ENCODE assay signal across 1 fruit fly cellular context in genomic region chr3R:24654770-24655322, dm6.
TF ChIP-seq lines count a peak whose summit lies in the region.

Gene CG31125, minus strand, starts transcription at chr3R:24654820.
Gene CG6695, plus strand, starts transcription at chr3R:24655160.

TF ChIP-seq in whole organism, embryonic, 481 proteins besides CTCF, POLR2A, EP300 and RAD21 (continued from another document and continues in another):
- TF ChIP-seq CG17361 (GFP tag; IDR thresholded peaks at IDR 0.05; lab: Robert Waterston, UW), result no peak; the same call in 1 of the 3 replicates
- TF ChIP-seq Kr (GFP tag; optimal IDR thresholded peaks at IDR 0.05; lab: Kevin White, UChicago), result no peak
- no peak for TF ChIP-seq croc (GFP tag; conservative IDR thresholded peaks at IDR 0.05; lab: Robert Waterston, UW)
- peak; percentile 62 for TF ChIP-seq Camta (GFP tag; optimal IDR thresholded peaks at IDR 0.05; lab: Kevin White, UChicago)
- peak; percentile 24 for TF ChIP-seq CG4424 (GFP tag; optimal IDR thresholded peaks at IDR 0.05; lab: Kevin White, UChicago)
- peak; percentile 24 for TF ChIP-seq CG1233 (GFP tag; optimal IDR thresholded peaks at IDR 0.05; lab: Kevin White, UChicago)
- no peak for TF ChIP-seq jigr1 (GFP tag; IDR thresholded peaks at IDR 0.05; lab: Robert Waterston, UW)
- no peak for TF ChIP-seq CG9876 (GFP tag; optimal IDR thresholded peaks at IDR 0.05; lab: Kevin White, UChicago)
- TF ChIP-seq sens-2 (GFP tag; IDR thresholded peaks at IDR 0.05; lab: Robert Waterston, UW), result no peak
- TF ChIP-seq CG9797 (GFP tag; optimal IDR thresholded peaks at IDR 0.05; lab: Kevin White, UChicago), result peak; percentile 93
- TF ChIP-seq CG7987 (GFP tag; optimal IDR thresholded peaks at IDR 0.05; lab: Kevin White, UChicago), result no peak
- TF ChIP-seq yki (optimal IDR thresholded peaks at IDR 0.05; lab: Kevin White, UChicago), result no peak
- peak; percentile 5 for TF ChIP-seq NfI (GFP tag; optimal IDR thresholded peaks at IDR 0.05; lab: Kevin White, UChicago)
- no peak for TF ChIP-seq org-1 (GFP tag; optimal IDR thresholded peaks at IDR 0.05; lab: Kevin White, UChicago)
- TF ChIP-seq unc-4 (GFP tag; IDR thresholded peaks at IDR 0.05; lab: Robert Waterston, UW; ENCODE audit: partially characterized antibody), result peak; percentile 86
- no peak for TF ChIP-seq Spps (tag; optimal IDR thresholded peaks at IDR 0.05; lab: Kevin White, UChicago)
- no peak for TF ChIP-seq toy (GFP tag; IDR thresholded peaks at IDR 0.05; lab: Robert Waterston, UW)
- TF ChIP-seq Fer2 (tag; optimal IDR thresholded peaks at IDR 0.05; lab: Kevin White, UChicago), result peak; percentile 2
- peak; percentile 66; the same call in 1 of the 2 replicates for TF ChIP-seq ato (GFP tag; IDR thresholded peaks at IDR 0.05; lab: Robert Waterston, UW; ENCODE audit: partially characterized antibody)
- no peak for TF ChIP-seq dati (GFP tag; IDR thresholded peaks at IDR 0.05; lab: Robert Waterston, UW)
- peak; percentile 98 for TF ChIP-seq ewg (GFP tag; optimal IDR thresholded peaks at IDR 0.05; lab: Kevin White, UChicago)
- no peak for TF ChIP-seq usp (GFP tag; optimal IDR thresholded peaks at IDR 0.05; lab: Kevin White, UChicago)
- TF ChIP-seq slou (GFP tag; optimal IDR thresholded peaks at IDR 0.05; lab: Kevin White, UChicago), result no peak
- TF ChIP-seq CkIIα-i1 (GFP tag; IDR thresholded peaks at IDR 0.05; lab: Robert Waterston, UW), result no peak
- TF ChIP-seq B-H1 (GFP tag; IDR thresholded peaks at IDR 0.05; lab: Robert Waterston, UW), result no peak
- peak; percentile 43; the same call in 1 of the 2 replicates for TF ChIP-seq lmd (GFP tag; IDR thresholded peaks at IDR 0.05; lab: Robert Waterston, UW)
- TF ChIP-seq CG6854 (GFP tag; optimal IDR thresholded peaks at IDR 0.05; lab: Kevin White, UChicago), result no peak
- no peak for TF ChIP-seq CG5180 (GFP tag; optimal IDR thresholded peaks at IDR 0.05; lab: Kevin White, UChicago)
- TF ChIP-seq Hr78 (GFP tag; optimal IDR thresholded peaks at IDR 0.05; lab: Kevin White, UChicago), result no peak
- no peak for TF ChIP-seq gce (GFP tag; IDR thresholded peaks at IDR 0.05; lab: Robert Waterston, UW)
- TF ChIP-seq CG31441 (GFP tag; IDR thresholded peaks at IDR 0.05; lab: Robert Waterston, UW), result no peak
- TF ChIP-seq CG2120 (GFP tag; optimal IDR thresholded peaks at IDR 0.05; lab: Kevin White, UChicago), result peak; percentile 81
- TF ChIP-seq fd3F (GFP tag; optimal IDR thresholded peaks at IDR 0.05; lab: Kevin White, UChicago), result no peak
- TF ChIP-seq shn (GFP tag; optimal IDR thresholded peaks at IDR 0.05; lab: Kevin White, UChicago), result peak; percentile 74
- TF ChIP-seq CG12391 (tag; optimal IDR thresholded peaks at IDR 0.05; lab: Kevin White, UChicago), result peak; percentile 64
- TF ChIP-seq emc (GFP tag; optimal IDR thresholded peaks at IDR 0.05; lab: Kevin White, UChicago), result no peak
- TF ChIP-seq CG3838 (GFP tag; optimal IDR thresholded peaks at IDR 0.05; lab: Kevin White, UChicago), result no peak
- peak; percentile 78 for TF ChIP-seq mam (GFP tag; optimal IDR thresholded peaks at IDR 0.05; lab: Kevin White, UChicago)
- TF ChIP-seq btn (GFP tag; optimal IDR thresholded peaks at IDR 0.05; lab: Kevin White, UChicago), result no peak
- no peak for TF ChIP-seq Lpt (GFP tag; optimal IDR thresholded peaks at IDR 0.05; lab: Kevin White, UChicago)
- no peak for TF ChIP-seq crc (GFP tag; optimal IDR thresholded peaks at IDR 0.05; lab: Kevin White, UChicago)
- TF ChIP-seq Rfx (GFP tag; IDR thresholded peaks at IDR 0.05; lab: Robert Waterston, UW), result peak; percentile 75
- TF ChIP-seq CrebB (tag; optimal IDR thresholded peaks at IDR 0.05; lab: Kevin White, UChicago), result peak; percentile 23
- no peak for TF ChIP-seq D (optimal IDR thresholded peaks at IDR 0.05; lab: Kevin White, UChicago)
- TF ChIP-seq D (GFP tag; optimal IDR thresholded peaks at IDR 0.05; lab: Kevin White, UChicago), result no peak
- peak; percentile 61; the same call in 1 of the 3 replicates for TF ChIP-seq CG34422 (GFP tag; IDR thresholded peaks at IDR 0.05; lab: Robert Waterston, UW)
- TF ChIP-seq CG2129 (GFP tag; IDR thresholded peaks at IDR 0.05; lab: Robert Waterston, UW; ENCODE audit: partially characterized antibody), result peak; percentile 55; the same call in 1 of the 2 replicates
- peak; percentile 28 for TF ChIP-seq nerfin-1 (tag; optimal IDR thresholded peaks at IDR 0.05; lab: Kevin White, UChicago)
- no peak for TF ChIP-seq aop (GFP tag; IDR thresholded peaks at IDR 0.05; lab: Robert Waterston, UW)
- no peak for TF ChIP-seq CG8290 (GFP tag; optimal IDR thresholded peaks at IDR 0.05; lab: Kevin White, UChicago)
- no peak for TF ChIP-seq CG8290 (tag; optimal IDR thresholded peaks at IDR 0.05; lab: Kevin White, UChicago)
- no peak for TF ChIP-seq sc (optimal IDR thresholded peaks at IDR 0.05; lab: Kevin White, UChicago)
- TF ChIP-seq sc (GFP tag; optimal IDR thresholded peaks at IDR 0.05; lab: Kevin White, UChicago), result no peak
- TF ChIP-seq Fer1 (GFP tag; optimal IDR thresholded peaks at IDR 0.05; lab: Kevin White, UChicago), result peak; percentile 45
- no peak for TF ChIP-seq CG12071 (GFP tag; optimal IDR thresholded peaks at IDR 0.05; lab: Kevin White, UChicago)
- TF ChIP-seq Side (GFP tag; optimal IDR thresholded peaks at IDR 0.05; lab: Kevin White, UChicago), result peak; percentile 61
- no peak for TF ChIP-seq otp (GFP tag; IDR thresholded peaks at IDR 0.05; lab: Robert Waterston, UW)
- no peak for TF ChIP-seq CG17568 (GFP tag; optimal IDR thresholded peaks at IDR 0.05; lab: Kevin White, UChicago)
- peak; percentile 23 for TF ChIP-seq Chrac-16 (GFP tag; optimal IDR thresholded peaks at IDR 0.05; lab: Kevin White, UChicago)
- 0 out of 2 replicates have a peak, but pooled peaks have one; percentile 8 for TF ChIP-seq CG14667 (GFP tag; IDR thresholded peaks at IDR 0.05; lab: Robert Waterston, UW)
- TF ChIP-seq Gug (GFP tag; IDR thresholded peaks at IDR 0.05; lab: Robert Waterston, UW), result peak; percentile 60; the same call in 2 of the 4 replicates
- TF ChIP-seq CG8388 (GFP tag; optimal IDR thresholded peaks at IDR 0.05; lab: Kevin White, UChicago), result peak; percentile 12
- TF ChIP-seq CG8924 (tag; optimal IDR thresholded peaks at IDR 0.05; lab: Kevin White, UChicago), result peak; percentile 30
- peak; percentile 27 for TF ChIP-seq caup (GFP tag; optimal IDR thresholded peaks at IDR 0.05; lab: Kevin White, UChicago; ENCODE audit: severe bottlenecking)
- TF ChIP-seq HLH54F (GFP tag; optimal IDR thresholded peaks at IDR 0.05; lab: Kevin White, UChicago), result peak; percentile 60
- TF ChIP-seq CG31365 (tag; optimal IDR thresholded peaks at IDR 0.05; lab: Kevin White, UChicago), result no peak
- TF ChIP-seq repo (GFP tag; optimal IDR thresholded peaks at IDR 0.05; lab: Kevin White, UChicago), result peak; percentile 23
- TF ChIP-seq CG12104 (GFP tag; optimal IDR thresholded peaks at IDR 0.05; lab: Kevin White, UChicago), result peak; percentile 22
- no peak for TF ChIP-seq Hey (tag; optimal IDR thresholded peaks at IDR 0.05; lab: Kevin White, UChicago)
- no peak for TF ChIP-seq corto (GFP tag; optimal IDR thresholded peaks at IDR 0.05; lab: Kevin White, UChicago)
- no peak for TF ChIP-seq ac (GFP tag; optimal IDR thresholded peaks at IDR 0.05; lab: Kevin White, UChicago)
- TF ChIP-seq Ptx1 (GFP tag; IDR thresholded peaks at IDR 0.05; lab: Robert Waterston, UW), result peak; percentile 53
- no peak for TF ChIP-seq CG14965 (GFP tag; optimal IDR thresholded peaks at IDR 0.05; lab: Kevin White, UChicago; ENCODE audit: borderline replicate concordance)
- TF ChIP-seq wek (GFP tag; optimal IDR thresholded peaks at IDR 0.05; lab: Kevin White, UChicago), result peak; percentile 97
- no peak for TF ChIP-seq CG12769 (tag; optimal IDR thresholded peaks at IDR 0.05; lab: Kevin White, UChicago)
- TF ChIP-seq Bteb2 (GFP tag; optimal IDR thresholded peaks at IDR 0.05; lab: Kevin White, UChicago), result peak; percentile 41
- TF ChIP-seq CG4360 (GFP tag; IDR thresholded peaks at IDR 0.05; lab: Robert Waterston, UW), result no peak
- TF ChIP-seq az2 (GFP tag; optimal IDR thresholded peaks at IDR 0.05; lab: Kevin White, UChicago), result peak; percentile 37
- TF ChIP-seq Mes4 (GFP tag; optimal IDR thresholded peaks at IDR 0.05; lab: Kevin White, UChicago), result peak; percentile 0
- TF ChIP-seq chif (GFP tag; optimal IDR thresholded peaks at IDR 0.05; lab: Kevin White, UChicago), result peak; percentile 44 to 65
- no peak for TF ChIP-seq CG15073 (GFP tag; optimal IDR thresholded peaks at IDR 0.05; lab: Kevin White, UChicago)
- TF ChIP-seq cato (GFP tag; optimal IDR thresholded peaks at IDR 0.05; lab: Kevin White, UChicago; ENCODE audit: borderline replicate concordance), result no peak
- TF ChIP-seq Sox102F (GFP tag; optimal IDR thresholded peaks at IDR 0.05; lab: Kevin White, UChicago), result no peak
- TF ChIP-seq Vsx1 (GFP tag; optimal IDR thresholded peaks at IDR 0.05; lab: Kevin White, UChicago), result no peak
- TF ChIP-seq Aef1 (GFP tag; IDR thresholded peaks at IDR 0.05; lab: Robert Waterston, UW), result no peak; the same call in 2 of the 3 replicates
- TF ChIP-seq tll (GFP tag; optimal IDR thresholded peaks at IDR 0.05; lab: Kevin White, UChicago), result peak; percentile 44
- TF ChIP-seq zen2 (GFP tag; IDR thresholded peaks at IDR 0.05; lab: Robert Waterston, UW; ENCODE audit: partially characterized antibody), result peak; percentile 46; the same call in 1 of the 3 replicates
- TF ChIP-seq Drgx (GFP tag; IDR thresholded peaks at IDR 0.05; lab: Robert Waterston, UW), result no peak
- no peak for TF ChIP-seq Meics (GFP tag; optimal IDR thresholded peaks at IDR 0.05; lab: Kevin White, UChicago)
- TF ChIP-seq B-H2 (GFP tag; optimal IDR thresholded peaks at IDR 0.05; lab: Kevin White, UChicago), result peak; percentile 63
- peak; percentile 46 for TF ChIP-seq Nf-YC (tag; optimal IDR thresholded peaks at IDR 0.05; lab: Kevin White, UChicago)
- TF ChIP-seq CG34376 (GFP tag; optimal IDR thresholded peaks at IDR 0.05; lab: Kevin White, UChicago), result peak; percentile 25
- TF ChIP-seq pfk (GFP tag; optimal IDR thresholded peaks at IDR 0.05; lab: Kevin White, UChicago), result no peak
- TF ChIP-seq row (GFP tag; IDR thresholded peaks at IDR 0.05; lab: Robert Waterston, UW), result peak; percentile 70
- TF ChIP-seq knrl (GFP tag; IDR thresholded peaks at IDR 0.05; lab: Robert Waterston, UW; ENCODE audit: partially characterized antibody), result peak; percentile 85
- no peak for TF ChIP-seq Tbp (GFP tag; optimal IDR thresholded peaks at IDR 0.05; lab: Kevin White, UChicago)
- no peak for TF ChIP-seq gt (GFP tag; IDR thresholded peaks at IDR 0.05; lab: Robert Waterston, UW)
- TF ChIP-seq gcm2 (GFP tag; optimal IDR thresholded peaks at IDR 0.05; lab: Kevin White, UChicago), result no peak
- TF ChIP-seq fu2 (GFP tag; optimal IDR thresholded peaks at IDR 0.05; lab: Kevin White, UChicago), result peak; percentile 67
- peak; percentile 65 to 67 for TF ChIP-seq dpn (GFP tag; optimal IDR thresholded peaks at IDR 0.05; lab: Kevin White, UChicago)
- no peak for TF ChIP-seq CG7372 (GFP tag; IDR thresholded peaks at IDR 0.05; lab: Robert Waterston, UW)
- peak; percentile 94 for TF ChIP-seq CG2116 (GFP tag; optimal IDR thresholded peaks at IDR 0.05; lab: Kevin White, UChicago)
- TF ChIP-seq CG11504 (tag; optimal IDR thresholded peaks at IDR 0.05; lab: Kevin White, UChicago), result no peak
- peak; percentile 82 for TF ChIP-seq Dll (GFP tag; IDR thresholded peaks at IDR 0.05; lab: Robert Waterston, UW; ENCODE audit: partially characterized antibody)
- TF ChIP-seq Hmx (GFP tag; optimal IDR thresholded peaks at IDR 0.05; lab: Kevin White, UChicago), result no peak
- TF ChIP-seq CG13894 (tag; optimal IDR thresholded peaks at IDR 0.05; lab: Kevin White, UChicago), result no peak
- peak; percentile 76 for TF ChIP-seq gfzf (GFP tag; optimal IDR thresholded peaks at IDR 0.05; lab: Kevin White, UChicago)
- peak; percentile 82 for TF ChIP-seq phol (tag; optimal IDR thresholded peaks at IDR 0.05; lab: Kevin White, UChicago)
- no peak for TF ChIP-seq klu (GFP tag; IDR thresholded peaks at IDR 0.05; lab: Robert Waterston, UW)
- peak; percentile 8 for TF ChIP-seq CG16815 (GFP tag; optimal IDR thresholded peaks at IDR 0.05; lab: Kevin White, UChicago)
- TF ChIP-seq sisA (GFP tag; IDR thresholded peaks at IDR 0.05; lab: Robert Waterston, UW), result peak; percentile 22; the same call in 1 of the 2 replicates
- peak; percentile 67 for TF ChIP-seq slbo (GFP tag; IDR thresholded peaks at IDR 0.05; lab: Robert Waterston, UW)
- TF ChIP-seq CG6654 (GFP tag; optimal IDR thresholded peaks at IDR 0.05; lab: Kevin White, UChicago), result no peak
- peak; percentile 51 for TF ChIP-seq CG12744 (GFP tag; optimal IDR thresholded peaks at IDR 0.05; lab: Kevin White, UChicago)
- TF ChIP-seq br (optimal IDR thresholded peaks at IDR 0.05; lab: Kevin White, UChicago), result no peak
- TF ChIP-seq CG15479 (GFP tag; optimal IDR thresholded peaks at IDR 0.05; lab: Kevin White, UChicago), result no peak
- no peak for TF ChIP-seq CG5245 (GFP tag; optimal IDR thresholded peaks at IDR 0.05; lab: Kevin White, UChicago)
- no peak for TF ChIP-seq cg (GFP tag; optimal IDR thresholded peaks at IDR 0.05; lab: Kevin White, UChicago)
- no peak for TF ChIP-seq CG32772 (GFP tag; IDR thresholded peaks at IDR 0.05; lab: Robert Waterston, UW)
- no peak for TF ChIP-seq Trl (optimal IDR thresholded peaks at IDR 0.05; lab: Kevin White, UChicago)
- TF ChIP-seq Trl (GFP tag; optimal IDR thresholded peaks at IDR 0.05; lab: Kevin White, UChicago), result peak; percentile 67
- TF ChIP-seq CG12236 (GFP tag; optimal IDR thresholded peaks at IDR 0.05; lab: Kevin White, UChicago), result peak; percentile 28
- TF ChIP-seq ham (GFP tag; IDR thresholded peaks at IDR 0.05; lab: Robert Waterston, UW), result no peak
- TF ChIP-seq CG32767 (GFP tag; IDR thresholded peaks at IDR 0.05; lab: Robert Waterston, UW), result no peak
- TF ChIP-seq CG34224 (GFP tag; IDR thresholded peaks at IDR 0.05; lab: Robert Waterston, UW; ENCODE audit: partially characterized antibody), result peak; percentile 80; the same call in 2 of the 3 replicates
- TF ChIP-seq sug (tag; optimal IDR thresholded peaks at IDR 0.05; lab: Kevin White, UChicago), result no peak
- TF ChIP-seq CG17385 (GFP tag; optimal IDR thresholded peaks at IDR 0.05; lab: Kevin White, UChicago), result no peak
- no peak for TF ChIP-seq ap (GFP tag; IDR thresholded peaks at IDR 0.05; lab: Robert Waterston, UW)
- peak; percentile 63; the same call in 1 of the 2 replicates for TF ChIP-seq NFAT (GFP tag; IDR thresholded peaks at IDR 0.05; lab: Robert Waterston, UW)
- peak in 1 of 2 experiments; percentile 35 for TF ChIP-seq Hr51 (GFP tag; optimal IDR thresholded peaks at IDR 0.05; lab: Kevin White, UChicago)
- TF ChIP-seq pum (GFP tag; optimal IDR thresholded peaks at IDR 0.05; lab: Kevin White, UChicago), result peak; percentile 52
- no peak for TF ChIP-seq CG12299 (tag; optimal IDR thresholded peaks at IDR 0.05; lab: Kevin White, UChicago)
- peak; percentile 53 for TF ChIP-seq jumu (GFP tag; optimal IDR thresholded peaks at IDR 0.05; lab: Kevin White, UChicago)
